Worm (Caenorhabditis elegans): ENCODE results near the gene srh-89.

The srh-89 gene

DNA sequence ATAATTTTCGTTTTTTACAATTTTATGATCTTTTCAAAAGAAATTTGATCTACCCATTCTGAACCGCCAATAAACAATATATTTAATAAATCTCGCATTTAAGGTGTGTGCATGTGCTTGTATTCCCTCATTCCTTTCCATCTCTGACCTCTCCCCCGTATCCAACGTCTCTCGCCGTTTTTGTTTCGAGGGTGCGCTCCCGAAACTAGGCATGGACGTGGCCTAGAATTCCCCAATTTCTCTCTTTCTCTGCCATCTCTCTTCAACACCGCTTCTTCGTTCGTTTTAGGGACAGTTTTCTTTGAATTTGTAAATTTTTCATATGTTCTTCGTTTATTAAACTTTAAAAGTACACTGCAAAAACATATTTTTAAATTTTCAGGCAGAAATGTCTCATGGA lies 913 bp upstream of the srh-89 start, which contains the start of gene F25E5.1 (continued):
- no peak for TF ChIP-seq R02D3.7 (tag; optimal IDR thresholded peaks at IDR 0.05)
- TF ChIP-seq sea-2 (GFP tag; optimal IDR thresholded peaks at IDR 0.05) = no peak
- TF ChIP-seq ZK546.5 (tag; optimal IDR thresholded peaks at IDR 0.05) = no peak
- TF ChIP-seq snpc-4 (tag; optimal IDR thresholded peaks at IDR 0.05) = peak; percentile 76

DNA sequence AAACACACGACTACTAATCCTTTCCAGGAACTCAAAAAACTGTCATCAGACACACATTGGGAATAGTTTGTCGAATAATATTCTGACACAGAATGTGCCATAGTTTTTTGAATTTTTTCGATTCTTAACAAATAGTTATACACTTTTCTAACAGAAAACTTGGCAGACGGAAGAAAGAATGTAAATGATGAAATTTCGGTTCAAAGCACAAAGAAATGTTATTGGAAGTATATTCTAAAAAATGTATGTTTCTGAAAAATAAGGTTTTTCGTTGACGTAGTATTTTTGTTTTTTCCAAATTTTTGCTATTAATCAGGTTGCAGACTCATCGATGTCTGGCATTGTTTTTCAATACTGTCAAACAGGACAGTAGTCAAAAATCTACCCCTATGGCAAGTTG lies 3.7 kb downstream of the srh-89 start, which contains the start of gene srh-92:
TSS of gene srh-92 (minus strand) at position 101 of the 400 bp plus-strand sequence.
- no peak for TF ChIP-seq unc-39 (tag; optimal IDR thresholded peaks at IDR 0.05)

DNA sequence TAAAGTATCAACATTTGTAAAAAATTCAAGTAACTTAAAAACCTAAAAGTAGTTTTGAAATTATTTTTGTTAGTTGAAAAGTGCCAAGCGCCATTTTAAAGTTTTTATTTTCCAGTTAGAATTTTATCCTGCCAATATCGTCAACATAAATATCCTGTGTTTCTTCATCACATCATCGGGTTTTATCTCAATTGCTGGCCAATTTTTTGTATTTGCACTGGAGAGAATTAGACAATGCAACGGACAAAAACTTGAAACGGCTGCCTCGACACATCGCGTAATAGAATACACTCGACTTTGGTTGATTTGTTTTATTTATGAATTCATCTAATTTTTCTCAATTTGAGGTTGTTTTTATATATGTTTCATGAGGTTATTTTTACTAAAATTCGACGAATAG lies 9.6 kb downstream of the srh-89 start, which contains the start of gene F25E5.2:
TSS of gene F25E5.2 (plus strand) at position 301 of the 400 bp plus-strand sequence.
- TF ChIP-seq nfya-1 (tag; optimal IDR thresholded peaks at IDR 0.05; ENCODE audit: insufficient read depth) (no peak), elt-1 (tag; optimal IDR thresholded peaks at IDR 0.05) (no peak), jun-1 (tag; optimal IDR thresholded peaks at IDR 0.05) (no peak), tbx-2 (tag; optimal IDR thresholded peaks at IDR 0.05) (no peak), sea-2 (GFP tag; optimal IDR thresholded peaks at IDR 0.05) (no peak), nhr-67 (tag; optimal IDR thresholded peaks at IDR 0.05) (no peak), nhr-23 (tag; optimal IDR thresholded peaks at IDR 0.05) (no peak), fos-1 (tag; optimal IDR thresholded peaks at IDR 0.05) (no peak)

DNA sequence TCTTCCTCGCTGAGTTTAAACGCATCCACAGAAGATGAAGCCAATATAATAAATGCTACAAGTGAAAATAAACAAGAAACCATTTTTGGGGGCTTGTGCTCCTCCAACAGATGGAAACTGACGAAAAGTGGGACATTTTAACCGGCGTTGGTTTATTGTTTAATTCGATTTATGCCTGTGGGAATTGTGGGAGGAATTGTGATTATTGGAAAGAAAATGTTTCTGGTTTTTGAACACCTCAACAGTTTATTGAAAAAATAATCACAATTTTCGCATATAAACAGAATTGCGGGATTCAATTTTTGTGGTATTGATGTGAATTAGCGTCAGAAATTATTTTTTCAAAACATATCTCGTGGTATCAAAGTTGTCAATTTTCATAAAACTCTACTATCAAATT lies 10.4 kb downstream of the srh-89 start, which contains the start of gene try-8:
TSS of gene try-8 (minus strand) at position 101 of the 400 bp plus-strand sequence.
- TF ChIP-seq ZK546.5 (tag; optimal IDR thresholded peaks at IDR 0.05) (no peak), skn-1 (tag; optimal IDR thresholded peaks at IDR 0.05) (no peak), egl-5 (tag; optimal IDR thresholded peaks at IDR 0.05) (no peak), pqm-1 (tag; optimal IDR thresholded peaks at IDR 0.05) (no peak), ceh-9 (tag; optimal IDR thresholded peaks at IDR 0.05) (no peak)

DNA sequence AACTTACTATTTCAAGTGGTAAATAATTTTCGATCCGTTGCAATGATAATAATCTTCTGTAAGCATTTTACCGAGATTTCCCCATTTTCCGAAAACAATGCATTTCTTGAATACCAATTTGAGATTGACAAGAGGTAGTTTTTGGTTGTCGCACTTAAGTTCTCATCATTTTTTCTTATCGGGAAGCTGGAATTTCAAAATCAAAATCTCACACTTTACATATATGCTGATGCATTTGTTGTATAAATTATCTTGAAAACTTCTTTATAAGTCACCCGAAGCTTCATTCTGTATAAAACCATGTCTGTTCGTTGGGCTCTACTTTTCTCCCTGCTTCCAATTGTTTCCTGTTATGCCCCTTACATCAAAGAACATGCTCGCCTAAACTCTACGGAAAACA lies 13.2 kb downstream of the srh-89 start, which contains the start of gene try-11:
TSS of gene try-11 (plus strand) at position 301 of the 400 bp plus-strand sequence.
- TF ChIP-seq tbx-2 (tag; optimal IDR thresholded peaks at IDR 0.05) (no peak), egl-27 (tag; optimal IDR thresholded peaks at IDR 0.05) (no peak), ceh-28 (tag; optimal IDR thresholded peaks at IDR 0.05) (no peak), ztf-4 (tag; optimal IDR thresholded peaks at IDR 0.05) (no peak), unc-62 (GFP tag; optimal IDR thresholded peaks at IDR 0.05) (no peak), nhr-76 (tag; optimal IDR thresholded peaks at IDR 0.05) (no peak), lsy-12 (tag; optimal IDR thresholded peaks at IDR 0.05) (no peak), ceh-9 (tag; optimal IDR thresholded peaks at IDR 0.05) (no peak), daf-12 (tag; optimal IDR thresholded peaks at IDR 0.05) (no peak), mdl-1 (tag; optimal IDR thresholded peaks at IDR 0.05) (no peak), nhr-28 (tag; optimal IDR thresholded peaks at IDR 0.05) (no peak), nhr-25 (tag; optimal IDR thresholded peaks at IDR 0.05) (no peak), nhr-67 (tag; optimal IDR thresholded peaks at IDR 0.05) (no peak), ZK546.5 (tag; optimal IDR thresholded peaks at IDR 0.05) (no peak), unc-39 (tag; optimal IDR thresholded peaks at IDR 0.05) (no peak), zag-1 (tag; optimal IDR thresholded peaks at IDR 0.05) (no peak), nhr-23 (tag; optimal IDR thresholded peaks at IDR 0.05) (no peak)

DNA sequence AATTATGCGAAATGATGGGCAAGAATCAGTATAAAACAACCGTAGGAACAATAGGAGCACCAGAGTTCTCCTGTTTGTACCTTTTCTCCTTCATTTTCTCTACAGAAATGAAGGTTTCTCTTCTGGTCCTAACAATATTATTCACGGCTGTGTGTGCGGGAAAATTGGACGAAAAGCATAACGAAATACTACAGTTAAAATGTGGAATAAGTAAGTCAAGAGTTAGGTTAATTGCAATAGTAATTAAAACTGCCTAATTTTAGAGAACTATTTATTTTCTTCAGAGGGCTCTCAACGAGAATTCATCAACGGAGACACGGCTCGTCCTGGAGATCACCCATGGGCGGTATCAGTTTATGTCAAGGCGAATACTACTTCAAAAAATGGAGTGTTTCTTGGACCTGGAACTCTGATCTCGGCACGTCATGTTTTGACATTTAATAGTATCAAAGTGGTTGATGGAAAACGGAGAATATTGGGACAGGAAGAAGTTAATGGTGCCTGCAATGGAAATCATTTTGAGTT lies 15.2 kb downstream of the srh-89 start, which contains the start of gene try-12:
TSS of gene try-12 (plus strand) at position 51 of the 525 bp plus-strand sequence.
- TF ChIP-seq lsy-12 (tag; optimal IDR thresholded peaks at IDR 0.05) (no peak), nhr-11 (tag; optimal IDR thresholded peaks at IDR 0.05) (no peak), ceh-16 (tag; optimal IDR thresholded peaks at IDR 0.05) (no peak), nhr-28 (tag; optimal IDR thresholded peaks at IDR 0.05) (no peak), nhr-77 (tag; optimal IDR thresholded peaks at IDR 0.05) (no peak), ZK546.5 (tag; optimal IDR thresholded peaks at IDR 0.05) (no peak), nhr-237 (tag; optimal IDR thresholded peaks at IDR 0.05) (no peak), tbx-2 (tag; optimal IDR thresholded peaks at IDR 0.05) (no peak), ceh-9 (tag; optimal IDR thresholded peaks at IDR 0.05) (no peak), hmg-11 (tag; optimal IDR thresholded peaks at IDR 0.05) (no peak), eor-1 (tag; optimal IDR thresholded peaks at IDR 0.05) (no peak), jun-1 (tag; optimal IDR thresholded peaks at IDR 0.05) (no peak), daf-12 (tag; optimal IDR thresholded peaks at IDR 0.05) (no peak), ama-1 (optimal IDR thresholded peaks at IDR 0.05) (no peak), nhr-25 (tag; optimal IDR thresholded peaks at IDR 0.05) (no peak), nhr-43 (tag; optimal IDR thresholded peaks at IDR 0.05; ENCODE audit: poor library complexity, severe bottlenecking) (no peak)

All from whole organism, L3 larva.